Worm (Caenorhabditis elegans) whole organism, L3 larva: Measurements from ENCODE around the gene lgg-2.

ENCODE experiments used
- R02D3.7 ChIP-seq: fragments of 150-350 bp; optimal IDR thresholded peaks from 2 replicates; lab custom pipeline; 2014; ENCODE audit warnings: missing biosample characterization, missing genetic modification characterization
- aly-2 ChIP-seq: fragments of 150-350 bp; optimal IDR thresholded peaks from 2 replicates; lab custom pipeline; 2014; ENCODE audit warnings: missing biosample characterization, missing genetic modification characterization
- elt-2 ChIP-seq: sonication (generic microtip); optimal IDR thresholded peaks from 2 replicates; lab custom pipeline; 2016; ENCODE audit warnings: missing genetic modification reagents, mild to moderate bottlenecking, missing genetic modification characterization, missing compliant biosample characterization
- elt-3 ChIP-seq, 3 experiments: fragments of 150-350 bp in 1 of 3; sonication (generic microtip) in 2 of 3; optimal IDR thresholded peaks; 2 replicates in 2 of 3; 4 replicates in 1 of 3; lab custom pipeline; 2014 to 2017; ENCODE audit warnings: missing biosample characterization in 3 of 3, missing genetic modification characterization in 3 of 3
- fkh-10 ChIP-seq: sonication (generic microtip); optimal IDR thresholded peaks from 2 replicates; lab custom pipeline; 2017; ENCODE audit warnings: missing biosample characterization, missing genetic modification reagents, missing genetic modification characterization
- nhr-11 ChIP-seq: fragments of 150-350 bp; optimal IDR thresholded peaks from 2 replicates; lab custom pipeline; 2014; ENCODE audit warnings: missing biosample characterization, missing genetic modification characterization
- nhr-28 ChIP-seq: fragments of 150-350 bp; optimal IDR thresholded peaks from 2 replicates; lab custom pipeline; 2014; ENCODE audit warnings: missing biosample characterization, missing genetic modification characterization
- pha-4 ChIP-seq: fragments of 150-350 bp; optimal IDR thresholded peaks from 2 replicates; lab custom pipeline; 2014; ENCODE audit warnings: missing biosample characterization, missing genetic modification reagents, missing genetic modification characterization
- pqm-1 ChIP-seq: fragments of 150-350 bp; optimal IDR thresholded peaks from 2 replicates; lab custom pipeline; 2017; ENCODE audit warnings: missing biosample characterization, missing genetic modification characterization, inconsistent platforms
- sea-2 ChIP-seq: fragments of 150-350 bp; sonication (generic microtip); optimal IDR thresholded peaks from 4 replicates; lab custom pipeline; 2014; ENCODE audit warnings: missing biosample characterization, missing genetic modification reagents, missing genetic modification characterization

DNA sequence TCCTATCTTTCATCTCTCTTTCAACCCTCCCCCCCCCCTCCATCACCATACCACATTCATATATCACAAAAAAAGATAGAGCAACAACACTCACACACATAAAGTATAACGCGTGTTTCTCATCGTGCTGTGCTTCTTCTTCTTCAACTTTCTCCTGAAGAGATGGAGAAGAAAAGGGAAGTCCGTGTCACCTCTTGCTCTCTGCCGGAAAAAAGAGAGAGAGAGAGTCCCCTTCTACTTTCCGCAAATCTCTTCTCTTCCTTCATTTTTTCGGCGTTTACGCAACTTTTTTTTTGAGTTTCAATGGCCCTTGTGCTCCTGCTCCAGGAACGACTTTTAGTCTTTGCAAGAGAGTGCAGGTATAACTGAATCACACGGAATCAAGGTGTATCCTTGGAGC lies 44.0 kb upstream of the lgg-2 start:
- TF ChIP-seq fkh-10 (GFP tag; lab: Kevin White, UChicago): peak; percentile 53
- no peak for TF ChIP-seq nhr-28 (tag; lab: Kevin White, UChicago)
- no peak for TF ChIP-seq elt-2 (tag; lab: Kevin White, UChicago)
- no peak for TF ChIP-seq sea-2
- TF ChIP-seq pha-4 (tag; lab: Kevin White, UChicago): no peak
- no peak for TF ChIP-seq aly-2 (tag; lab: Kevin White, UChicago)
- TF ChIP-seq nhr-11 (tag; lab: Kevin White, UChicago): no peak
- TF ChIP-seq pqm-1: no peak
- no peak for TF ChIP-seq R02D3.7 (tag; lab: Kevin White, UChicago)
- TF ChIP-seq elt-3 (tag; optimal IDR thresholded peaks at IDR 0.05; lab: Kevin White, UChicago): no peak
